Worm (Caenorhabditis elegans) whole organism, late embryonic: ENCODE data around the gene F58G1.2.

Experiments
- C08G9.2 ChIP-seq: sonication (generic microtip); optimal IDR thresholded peaks from 2 replicates; lab custom pipeline; 2016; ENCODE audit warnings: mild to moderate bottlenecking, missing genetic modification characterization, moderate library complexity, missing compliant biosample characterization
- C38D4.7 ChIP-seq: fragments of 200-800 bp; sonication (Bioruptor generic); optimal IDR thresholded peaks from 2 replicates; lab custom pipeline; 2018; ENCODE audit warnings: mild to moderate bottlenecking, missing genetic modification characterization, moderate library complexity, missing compliant biosample characterization
- F13H6.1 ChIP-seq: sonication (generic microtip); optimal IDR thresholded peaks from 2 replicates; lab custom pipeline; 2016; ENCODE audit warnings: missing genetic modification characterization, missing compliant biosample characterization
- K02D7.2 ChIP-seq: sonication (generic microtip); optimal IDR thresholded peaks from 2 replicates; lab custom pipeline; 2017; ENCODE audit warnings: mild to moderate bottlenecking, missing genetic modification characterization, missing compliant biosample characterization
- ahr-1 ChIP-seq: sonication (generic microtip); optimal IDR thresholded peaks from 2 replicates; lab custom pipeline; 2016; ENCODE audit warnings: missing genetic modification characterization, missing compliant biosample characterization
- ama-1 ChIP-seq: fragments of 150-350 bp; optimal IDR thresholded peaks from 2 replicates; lab custom pipeline; 2014
- ceh-14 ChIP-seq: sonication (generic microtip); optimal IDR thresholded peaks from 2 replicates; lab custom pipeline; 2016; ENCODE audit warnings: missing genotype, missing genetic modification characterization, missing compliant biosample characterization
- ceh-2 ChIP-seq: sonication (generic microtip); optimal IDR thresholded peaks from 2 replicates; lab custom pipeline; 2016; ENCODE audit warnings: missing genotype, missing genetic modification characterization, missing compliant biosample characterization
- ceh-22 ChIP-seq: sonication (generic microtip); optimal IDR thresholded peaks from 2 replicates; lab custom pipeline; 2017; ENCODE audit warnings: missing biosample characterization, missing genetic modification characterization
- ceh-30 ChIP-seq: fragments of 150-350 bp; optimal IDR thresholded peaks from 2 replicates; lab custom pipeline; 2014; ENCODE audit warnings: missing biosample characterization, missing genetic modification characterization
- ceh-31 ChIP-seq: sonication (generic microtip); optimal IDR thresholded peaks from 2 replicates; lab custom pipeline; 2016; ENCODE audit warnings: missing genetic modification characterization, missing compliant biosample characterization
- ceh-34 ChIP-seq: sonication (generic microtip); optimal IDR thresholded peaks from 2 replicates; lab custom pipeline; 2016; ENCODE audit warnings: mild to moderate bottlenecking, missing genetic modification characterization, missing compliant biosample characterization
- ceh-48 ChIP-seq: sonication (generic microtip); optimal IDR thresholded peaks from 2 replicates; lab custom pipeline; 2016; ENCODE audit warnings: missing genetic modification characterization, inconsistent platforms, missing compliant biosample characterization
- ceh-9 ChIP-seq: sonication (generic microtip); optimal IDR thresholded peaks from 2 replicates; lab custom pipeline; 2016; ENCODE audit warnings: mild to moderate bottlenecking, missing genetic modification characterization, inconsistent platforms, missing compliant biosample characterization
- che-1 ChIP-seq: sonication (generic microtip); optimal IDR thresholded peaks from 2 replicates; lab custom pipeline; 2016; ENCODE audit warnings: mild to moderate bottlenecking, missing genetic modification characterization, missing compliant biosample characterization
- dmd-4 ChIP-seq: sonication (generic microtip); optimal IDR thresholded peaks from 2 replicates; lab custom pipeline; 2016; ENCODE audit warnings: borderline replicate concordance, missing genetic modification characterization, missing compliant biosample characterization
- dve-1 ChIP-seq: sonication (generic microtip); optimal IDR thresholded peaks from 2 replicates; lab custom pipeline; 2017; ENCODE audit warnings: antibody characterized with exemption, mild to moderate bottlenecking, missing genetic modification characterization, missing compliant biosample characterization
- elt-2 ChIP-seq: sonication (generic microtip); optimal IDR thresholded peaks from 2 replicates; lab custom pipeline; 2016; ENCODE audit warnings: missing genetic modification reagents, missing genetic modification characterization, missing compliant biosample characterization
- elt-4 ChIP-seq: sonication (generic microtip); optimal IDR thresholded peaks from 2 replicates; lab custom pipeline; 2016; ENCODE audit warnings: missing genetic modification characterization, missing compliant biosample characterization
- ets-4 ChIP-seq: sonication (generic microtip); optimal IDR thresholded peaks from 2 replicates; lab custom pipeline; 2016; ENCODE audit warnings: missing genetic modification characterization, missing compliant biosample characterization
- eyg-1 ChIP-seq: sonication (generic microtip); optimal IDR thresholded peaks from 2 replicates; lab custom pipeline; 2016; ENCODE audit warnings: missing genotype, missing genetic modification characterization, missing compliant biosample characterization
- fax-1 ChIP-seq: sonication (generic microtip); optimal IDR thresholded peaks from 2 replicates; lab custom pipeline; 2016; ENCODE audit warnings: missing genotype, missing genetic modification characterization, missing compliant biosample characterization
- fkh-6 ChIP-seq: sonication (generic microtip); optimal IDR thresholded peaks from 2 replicates; lab custom pipeline; 2016; ENCODE audit warnings: missing genetic modification characterization, missing compliant biosample characterization
- gmeb-2 ChIP-seq: sonication (generic microtip); optimal IDR thresholded peaks from 2 replicates; lab custom pipeline; 2016; ENCODE audit warnings: missing genetic modification characterization, inconsistent platforms, missing compliant biosample characterization
- hlh-15 ChIP-seq: sonication (generic microtip); optimal IDR thresholded peaks from 2 replicates; lab custom pipeline; 2016; ENCODE audit warnings: missing genetic modification characterization, missing compliant biosample characterization
- hlh-6 ChIP-seq: sonication (generic microtip); optimal IDR thresholded peaks from 2 replicates; lab custom pipeline; 2016; ENCODE audit warnings: missing genotype, missing genetic modification characterization, missing compliant biosample characterization
- hlh-8 ChIP-seq: sonication (generic microtip); optimal IDR thresholded peaks from 2 replicates; lab custom pipeline; 2016; ENCODE audit warnings: missing genotype, missing genetic modification characterization, missing compliant biosample characterization
- lim-6 ChIP-seq: sonication (generic microtip); optimal IDR thresholded peaks from 2 replicates; lab custom pipeline; 2016; ENCODE audit warnings: missing genetic modification characterization, missing compliant biosample characterization
- lin-11 ChIP-seq: fragments of 200-800 bp; sonication (Bioruptor generic); optimal IDR thresholded peaks from 2 replicates; lab custom pipeline; 2018; ENCODE audit warnings: mild to moderate bottlenecking, missing genetic modification characterization, missing compliant biosample characterization
- madf-2 ChIP-seq: sonication (generic microtip); optimal IDR thresholded peaks from 2 replicates; lab custom pipeline; 2017; ENCODE audit warnings: missing genetic modification characterization, missing compliant biosample characterization
- mec-3 ChIP-seq: sonication (generic microtip); optimal IDR thresholded peaks from 2 replicates; lab custom pipeline; 2016; ENCODE audit warnings: borderline replicate concordance, missing genetic modification characterization, missing compliant biosample characterization
- nfya-1 ChIP-seq: sonication (generic microtip); optimal IDR thresholded peaks from 2 replicates; lab custom pipeline; 2017; ENCODE audit warnings: missing genetic modification characterization, mild to moderate bottlenecking, missing compliant biosample characterization, antibody characterized with exemption, moderate library complexity
- npax-4 ChIP-seq: sonication (generic microtip); optimal IDR thresholded peaks from 2 replicates; lab custom pipeline; 2016; ENCODE audit warnings: missing genetic modification characterization, missing compliant biosample characterization
- pag-3 ChIP-seq: sonication (generic microtip); optimal IDR thresholded peaks from 2 replicates; lab custom pipeline; 2016; ENCODE audit warnings: missing compliant biosample characterization, missing genetic modification characterization, borderline replicate concordance
- pat-9 ChIP-seq: fragments of 200-800 bp; sonication (Bioruptor generic); optimal IDR thresholded peaks from 2 replicates; lab custom pipeline; 2018; ENCODE audit warnings: mild to moderate bottlenecking, missing genetic modification characterization, moderate library complexity, missing compliant biosample characterization
- pha-4 ChIP-seq: fragments of 150-350 bp; optimal IDR thresholded peaks from 2 replicates; lab custom pipeline; 2018; ENCODE audit warnings: missing biosample characterization, missing genetic modification reagents, missing genetic modification characterization
- pqm-1 ChIP-seq: sonication (generic microtip); optimal IDR thresholded peaks from 2 replicates; lab custom pipeline; 2016; ENCODE audit warnings: missing genetic modification characterization, missing compliant biosample characterization
- rnt-1 ChIP-seq: sonication (generic microtip); optimal IDR thresholded peaks from 2 replicates; lab custom pipeline; 2016; ENCODE audit warnings: missing genetic modification characterization, missing compliant biosample characterization
- sdc-2 ChIP-seq: sonication (generic microtip); optimal IDR thresholded peaks from 2 replicates; lab custom pipeline; 2016; ENCODE audit warnings: missing genotype, missing genetic modification characterization, missing compliant biosample characterization
- sox-2 ChIP-seq: fragments of 200-800 bp; sonication (Bioruptor generic); IDR thresholded peaks from 2 replicates; pipeline ENCODE4 v1.3.6; 2022; ENCODE audit warnings: missing genetic modification reagents, missing genetic modification characterization, missing compliant biosample characterization
- sox-4 ChIP-seq: sonication (generic microtip); optimal IDR thresholded peaks from 2 replicates; lab custom pipeline; 2017; ENCODE audit warnings: mild to moderate bottlenecking, missing genetic modification characterization, inconsistent platforms, missing compliant biosample characterization
- tbx-2 ChIP-seq: sonication (generic microtip); optimal IDR thresholded peaks from 2 replicates; lab custom pipeline; 2016; ENCODE audit warnings: missing genetic modification characterization, missing compliant biosample characterization
- tbx-7 ChIP-seq: sonication (generic microtip); optimal IDR thresholded peaks from 2 replicates; lab custom pipeline; 2016; ENCODE audit warnings: missing genotype, missing genetic modification characterization, missing compliant biosample characterization
- ttx-3 ChIP-seq: sonication (generic microtip); optimal IDR thresholded peaks from 2 replicates; lab custom pipeline; 2016; ENCODE audit warnings: missing genetic modification reagents, missing genetic modification characterization, missing compliant biosample characterization
- unc-55 ChIP-seq: sonication (generic microtip); optimal IDR thresholded peaks from 2 replicates; lab custom pipeline; 2017; ENCODE audit warnings: missing biosample characterization, missing genetic modification reagents, missing genetic modification characterization
- zip-5 ChIP-seq: sonication (generic microtip); optimal IDR thresholded peaks from 2 replicates; lab custom pipeline; 2016; ENCODE audit warnings: missing genetic modification characterization, missing compliant biosample characterization
- ztf-16 ChIP-seq: sonication (generic microtip); optimal IDR thresholded peaks from 2 replicates; lab custom pipeline; 2017; ENCODE audit warnings: missing genetic modification characterization, missing compliant biosample characterization

Gene F58G1.2

ce11 chrII:12897361-12897760, 21.4 kb downstream of the F58G1.2 start:
- TF ChIP-seq zip-5 (no peak), ceh-48 (tag; lab: Kevin White, UChicago) (no peak), sox-2 (GFP tag; lab: Robert Waterston, UW) (no peak), elt-2 (tag; lab: Kevin White, UChicago) (no peak), hlh-6 (tag; lab: Kevin White, UChicago) (no peak), dve-1 (no peak), ceh-30 (tag; lab: Kevin White, UChicago) (no peak), sdc-2 (tag; lab: Kevin White, UChicago) (no peak), K02D7.2 (tag; lab: Kevin White, UChicago) (no peak), ceh-9 (no peak), elt-4 (no peak), lin-11 (tag; lab: Kevin White, UChicago) (no peak)
- TF ChIP-seq, all 69 proteins: peak for 0

ce11 chrII:12896666-12897065, 22.1 kb downstream of the F58G1.2 start:
- TF ChIP-seq che-1 (tag; lab: Kevin White, UChicago) (no peak), ceh-2 (tag; lab: Kevin White, UChicago) (no peak), dmd-4 (tag; lab: Kevin White, UChicago) (no peak), pag-3 (tag; lab: Kevin White, UChicago) (no peak), elt-4 (no peak), hlh-15 (tag; lab: Kevin White, UChicago) (no peak), npax-4 (tag; lab: Kevin White, UChicago) (no peak), ama-1 (lab: Kevin White, UChicago) (no peak), pat-9 (tag; lab: Kevin White, UChicago) (no peak), mec-3 (tag; lab: Kevin White, UChicago) (no peak), ceh-48 (tag; lab: Kevin White, UChicago) (no peak), sox-4 (no peak), hlh-8 (no peak), ets-4 (no peak), tbx-2 (tag; lab: Kevin White, UChicago) (no peak), ceh-30 (tag; lab: Kevin White, UChicago) (no peak)

ce11 chrII:12895078-12895670, 23.6 kb downstream of the F58G1.2 start, which contains the start of the genes clec-62 and clec-63:
clec-62 (minus strand) TSS chrII:12895128.
clec-63 (plus strand) TSS chrII:12895638.
- TF ChIP-seq ahr-1, result no peak
- TF ChIP-seq ceh-31 (tag; lab: Kevin White, UChicago), result no peak
- TF ChIP-seq pha-4 (tag; lab: Kevin White, UChicago), result no peak
- no peak for TF ChIP-seq unc-55
- no peak for TF ChIP-seq madf-2 (tag; lab: Kevin White, UChicago)
- no peak for TF ChIP-seq C38D4.7
- TF ChIP-seq fkh-6 (tag; lab: Kevin White, UChicago), result no peak
- TF ChIP-seq ceh-22 (tag; lab: Kevin White, UChicago), result no peak
- no peak for TF ChIP-seq ttx-3 (tag; lab: Kevin White, UChicago)
- no peak for TF ChIP-seq nfya-1
- TF ChIP-seq rnt-1 (tag; lab: Kevin White, UChicago), result no peak
- TF ChIP-seq gmeb-2 (tag; lab: Kevin White, UChicago), result no peak
- no peak for TF ChIP-seq zip-5
- TF ChIP-seq, all 69 proteins: peak for 0

- TF ChIP-seq lin-11 (tag; lab: Kevin White, UChicago) (no peak), eyg-1 (no peak), dve-1 (no peak), ceh-2 (tag; lab: Kevin White, UChicago) (no peak), unc-55 (no peak), ceh-48 (tag; lab: Kevin White, UChicago) (no peak), C08G9.2 (no peak), ceh-14 (tag; lab: Kevin White, UChicago) (no peak), F13H6.1 (tag; lab: Kevin White, UChicago) (no peak), tbx-7 (no peak), ceh-34 (no peak), pqm-1 (tag; lab: Kevin White, UChicago) (no peak), ceh-31 (tag; lab: Kevin White, UChicago) (no peak), zip-5 (no peak), lim-6 (tag; lab: Kevin White, UChicago) (no peak), ets-4 (no peak), fax-1 (tag; lab: Kevin White, UChicago) (no peak), ztf-16 (tag; lab: Kevin White, UChicago) (no peak)
These were observed 26.4 kb downstream of the F58G1.2 start for ce11 chrII:12892407-12892806.
